Worm (Caenorhabditis elegans) whole organism, mixed stage, embryonic: ENCODE data around the gene oac-31.
A peak's percentile ranks its signal among the peaks of the same experiment; 100 is the strongest.

Source experiments
- M03D4.4 ChIP-seq: sonication (generic microtip); optimal IDR thresholded peaks from 2 replicates; lab custom pipeline; 2017; ENCODE audit warnings: mild to moderate bottlenecking, missing genetic modification characterization, missing compliant biosample characterization
- bed-3 ChIP-seq: fragments of 200-800 bp; sonication (Bioruptor generic); optimal IDR thresholded peaks from 3 replicates; lab custom pipeline; 2018; ENCODE audit warnings: mild to moderate bottlenecking, missing genetic modification characterization, moderate library complexity, missing compliant biosample characterization
- blmp-1 ChIP-seq: fragments of 150-350 bp; optimal IDR thresholded peaks from 2 replicates; lab custom pipeline; 2014; ENCODE audit warnings: missing biosample characterization, missing genetic modification characterization
- ceh-39 ChIP-seq: fragments of 150-350 bp; optimal IDR thresholded peaks from 2 replicates; lab custom pipeline; 2014; ENCODE audit warnings: missing biosample characterization, missing genetic modification characterization
- ceh-43 ChIP-seq: fragments of 200-800 bp; sonication (Bioruptor generic); optimal IDR thresholded peaks from 2 replicates; lab custom pipeline; 2018; ENCODE audit warnings: mild to moderate bottlenecking, missing genetic modification characterization, moderate library complexity, missing compliant biosample characterization
- ceh-83 ChIP-seq: fragments of 200-800 bp; sonication (Bioruptor generic); optimal IDR thresholded peaks from 2 replicates; lab custom pipeline; 2018; ENCODE audit warnings: mild to moderate bottlenecking, missing genetic modification characterization, missing compliant biosample characterization
- ces-1 ChIP-seq: fragments of 150-350 bp; optimal IDR thresholded peaks from 2 replicates; lab custom pipeline; 2014; ENCODE audit warnings: missing biosample characterization, missing genetic modification reagents, missing genetic modification characterization
- cnd-1 ChIP-seq: fragments of 200-800 bp; sonication (Bioruptor generic); optimal IDR thresholded peaks from 2 replicates; lab custom pipeline; 2018; ENCODE audit warnings: mild to moderate bottlenecking, missing genetic modification characterization, missing compliant biosample characterization
- drap-1 ChIP-seq: fragments of 200-800 bp; sonication (Bioruptor generic); optimal IDR thresholded peaks from 3 replicates; lab custom pipeline; 2018; ENCODE audit warnings: mild to moderate bottlenecking, missing genetic modification characterization, missing compliant biosample characterization
- elt-1 ChIP-seq: sonication (generic microtip); optimal IDR thresholded peaks from 2 replicates; lab custom pipeline; 2017; ENCODE audit warnings: missing genetic modification characterization, mild to moderate bottlenecking, missing compliant biosample characterization, antibody characterized with exemption, moderate library complexity, borderline replicate concordance; ENCODE audit not compliant: insufficient read depth
- elt-3 ChIP-seq: fragments of 150-350 bp; optimal IDR thresholded peaks from 2 replicates; lab custom pipeline; 2014; ENCODE audit warnings: missing biosample characterization, missing genetic modification characterization
- flh-1 ChIP-seq: fragments of 200-800 bp; sonication (Bioruptor generic); optimal IDR thresholded peaks from 2 replicates; lab custom pipeline; 2018; ENCODE audit warnings: mild to moderate bottlenecking, missing genetic modification characterization, moderate library complexity, missing compliant biosample characterization
- hlh-1 ChIP-seq: fragments of 150-350 bp; optimal IDR thresholded peaks from 2 replicates; lab custom pipeline; 2014; ENCODE audit warnings: missing biosample characterization, missing genetic modification reagents, missing genetic modification characterization
- lin-32 ChIP-seq: fragments of 200-800 bp; sonication (Bioruptor generic); optimal IDR thresholded peaks from 2 replicates; lab custom pipeline; 2018; ENCODE audit warnings: mild to moderate bottlenecking, missing genetic modification characterization, missing compliant biosample characterization
- mab-5 ChIP-seq: fragments of 150-350 bp; optimal IDR thresholded peaks from 2 replicates; lab custom pipeline; 2014; ENCODE audit warnings: missing biosample characterization, missing genetic modification characterization
- mep-1 ChIP-seq: fragments of 150-350 bp; optimal IDR thresholded peaks from 2 replicates; lab custom pipeline; 2017; ENCODE audit warnings: missing biosample characterization, missing genetic modification reagents, missing genetic modification characterization, inconsistent platforms
- mls-2 ChIP-seq: sonication (generic microtip); optimal IDR thresholded peaks from 2 replicates; lab custom pipeline; 2016; ENCODE audit warnings: mild to moderate bottlenecking, missing genetic modification characterization, moderate library complexity, missing compliant biosample characterization
- nhr-12 ChIP-seq: fragments of 150-350 bp; optimal IDR thresholded peaks from 2 replicates; lab custom pipeline; 2014; ENCODE audit warnings: missing biosample characterization, missing genetic modification characterization
- nhr-2 ChIP-seq: fragments of 150-350 bp; optimal IDR thresholded peaks from 2 replicates; lab custom pipeline; 2014; ENCODE audit warnings: missing biosample characterization, missing genetic modification characterization
- nhr-76 ChIP-seq: sonication (generic microtip); optimal IDR thresholded peaks from 2 replicates; lab custom pipeline; 2017; ENCODE audit warnings: missing biosample characterization, missing genetic modification characterization
- pha-4 ChIP-seq: fragments of 150-350 bp; optimal IDR thresholded peaks from 2 replicates; lab custom pipeline; 2018; ENCODE audit warnings: missing biosample characterization, missing genetic modification reagents, missing genetic modification characterization
- sptf-1 ChIP-seq: sonication (generic microtip); optimal IDR thresholded peaks from 2 replicates; lab custom pipeline; 2017; ENCODE audit warnings: mild to moderate bottlenecking, missing genetic modification characterization, moderate library complexity, missing compliant biosample characterization
- tbx-8 ChIP-seq: fragments of 200-800 bp; sonication (Bioruptor generic); optimal IDR thresholded peaks from 2 replicates; lab custom pipeline; 2018; ENCODE audit warnings: mild to moderate bottlenecking, missing genetic modification characterization, moderate library complexity, missing compliant biosample characterization
- unc-120 ChIP-seq: sonication (generic microtip); optimal IDR thresholded peaks from 2 replicates; lab custom pipeline; 2017; ENCODE audit warnings: missing genetic modification characterization, missing compliant biosample characterization; ENCODE audit not compliant: poor library complexity, severe bottlenecking
- unc-39 ChIP-seq: fragments of 150-350 bp; optimal IDR thresholded peaks from 2 replicates; lab custom pipeline; 2014; ENCODE audit warnings: missing biosample characterization, missing genetic modification characterization
- unc-62 ChIP-seq: fragments of 150-350 bp; optimal IDR thresholded peaks from 2 replicates; lab custom pipeline; 2014; ENCODE audit warnings: missing biosample characterization, missing genetic modification reagents, missing genetic modification characterization
- zip-8 ChIP-seq: fragments of 150-350 bp; optimal IDR thresholded peaks from 2 replicates; lab custom pipeline; 2014; ENCODE audit warnings: missing biosample characterization, missing genetic modification characterization
- ztf-11 ChIP-seq: fragments of 150-350 bp; optimal IDR thresholded peaks from 2 replicates; lab custom pipeline; 2014; ENCODE audit warnings: missing biosample characterization, missing genetic modification characterization

Gene oac-31

ce11 chrV:1572585-1572984, 30.9 kb upstream of the oac-31 start:
- TF ChIP-seq cnd-1, result peak; percentile 62
- TF ChIP-seq unc-62 (GFP tag; lab: Kevin White, UChicago), result peak; percentile 18
- TF ChIP-seq hlh-1 (tag; lab: Kevin White, UChicago), result peak; percentile 4
- no peak for TF ChIP-seq mab-5
- TF ChIP-seq drap-1, result no peak
- no peak for TF ChIP-seq sptf-1
- TF ChIP-seq nhr-12 (tag; lab: Kevin White, UChicago), result no peak
- TF ChIP-seq nhr-2 (tag; lab: Kevin White, UChicago), result peak; percentile 66
- peak; percentile 99 for TF ChIP-seq lin-32
- no peak for TF ChIP-seq nhr-76 (tag; lab: Kevin White, UChicago)

- peak; percentile 68 for TF ChIP-seq unc-62 (GFP tag; lab: Kevin White, UChicago)
- TF ChIP-seq elt-1 (tag; lab: Kevin White, UChicago), result peak; percentile 39
- TF ChIP-seq nhr-2 (tag; lab: Kevin White, UChicago), result peak; percentile 38
- TF ChIP-seq M03D4.4 (tag; lab: Kevin White, UChicago), result peak; percentile 24
- TF ChIP-seq mep-1, result peak; percentile 56
- TF ChIP-seq lin-32, result no peak
- TF ChIP-seq ces-1 (GFP tag; lab: Kevin White, UChicago), result no peak
- peak; percentile 11 for TF ChIP-seq ztf-11 (tag; lab: Kevin White, UChicago)
- TF ChIP-seq blmp-1 (tag; lab: Kevin White, UChicago), result no peak
- peak; percentile 54 for TF ChIP-seq cnd-1
- peak; percentile 68 for TF ChIP-seq ceh-39 (tag; lab: Kevin White, UChicago)
- peak; percentile 49 for TF ChIP-seq hlh-1 (tag; lab: Kevin White, UChicago)
- TF ChIP-seq mab-5, result no peak
Measured at ce11 chrV:1570679-1571078, 29.0 kb upstream of the oac-31 start.

ce11 chrV:1569750-1570419, 28.2 kb upstream of the oac-31 start:
- no peak for TF ChIP-seq tbx-8 (GFP tag; lab: Kevin White, UChicago)
- TF ChIP-seq pha-4 (tag; lab: Kevin White, UChicago), result peak; percentile 45
- peak; percentile 65 for TF ChIP-seq nhr-2 (tag; lab: Kevin White, UChicago)
- TF ChIP-seq, all 35 proteins: peak for 2

- TF ChIP-seq elt-3, result no peak
- no peak for TF ChIP-seq ztf-11 (tag; lab: Kevin White, UChicago)
- no peak for TF ChIP-seq ceh-83 (GFP tag; lab: Kevin White, UChicago)
- TF ChIP-seq nhr-2 (tag; lab: Kevin White, UChicago), result no peak
- TF ChIP-seq nhr-12 (tag; lab: Kevin White, UChicago), result no peak
- no peak for TF ChIP-seq elt-1 (tag; lab: Kevin White, UChicago)
- no peak for TF ChIP-seq bed-3 (GFP tag; lab: Kevin White, UChicago)
- no peak for TF ChIP-seq flh-1 (GFP tag; lab: Kevin White, UChicago)
- TF ChIP-seq mab-5, result no peak
- TF ChIP-seq unc-120, result no peak
- no peak for TF ChIP-seq ceh-43 (GFP tag; lab: Kevin White, UChicago)
- no peak for TF ChIP-seq M03D4.4 (tag; lab: Kevin White, UChicago)
- TF ChIP-seq mep-1, result no peak
- no peak for TF ChIP-seq lin-32
Measured at ce11 chrV:1566776-1567175, 25.1 kb upstream of the oac-31 start, which contains the start of gene cdc-25.2. cdc-25.2 (plus strand) TSS chrV:1567076.

ce11 chrV:1558113-1558512, 16.4 kb upstream of the oac-31 start:
- TF ChIP-seq unc-39 (tag; lab: Kevin White, UChicago) (no peak), mls-2 (tag; lab: Kevin White, UChicago) (no peak), ceh-83 (GFP tag; lab: Kevin White, UChicago) (no peak), zip-8 (tag; lab: Kevin White, UChicago) (no peak), lin-32 (no peak), mab-5 (no peak), nhr-76 (tag; lab: Kevin White, UChicago) (no peak), flh-1 (GFP tag; lab: Kevin White, UChicago) (no peak)

ce11 chrV:1555072-1555471, 13.4 kb upstream of the oac-31 start:
- TF ChIP-seq zip-8 (tag; lab: Kevin White, UChicago) (peak; percentile 93), ces-1 (GFP tag; lab: Kevin White, UChicago) (no peak), cnd-1 (no peak), flh-1 (GFP tag; lab: Kevin White, UChicago) (no peak), blmp-1 (tag; lab: Kevin White, UChicago) (no peak), tbx-8 (GFP tag; lab: Kevin White, UChicago) (no peak)
